Fruit fly (Drosophila melanogaster) whole organism, prepupa: Measurements from ENCODE around the gene Octbeta1R.
A peak's percentile ranks its signal among the peaks of the same experiment; 100 is the strongest.

ENCODE experiments used
- CG10669 ChIP-seq: fragments of 200-800 bp; sonication (Bioruptor generic); optimal IDR thresholded peaks from 3 replicates; lab custom pipeline; 2018; ENCODE audit warnings: missing biosample characterization, mild to moderate bottlenecking, missing genetic modification characterization, moderate library complexity
- CG11294 ChIP-seq: fragments of 200-800 bp; sonication (Bioruptor generic); IDR thresholded peaks from 2 replicates; pipeline ENCODE4 v1.3.6; 2022; ENCODE audit warnings: missing biosample characterization, missing genetic modification characterization
- CG11762 ChIP-seq: fragments of 200-800 bp; sonication (Bioruptor generic); optimal IDR thresholded peaks from 3 replicates; lab custom pipeline; 2016; ENCODE audit warnings: missing biosample characterization, missing genetic modification characterization; ENCODE audit not compliant: insufficient read depth
- CG15336 ChIP-seq: fragments of 200-800 bp; sonication (Bioruptor generic); IDR thresholded peaks from 2 replicates; pipeline ENCODE4 v1.3.6; 2022; ENCODE audit warnings: missing biosample characterization, missing genetic modification characterization
- CG1621 ChIP-seq: fragments of 200-800 bp; sonication (Bioruptor generic); optimal IDR thresholded peaks from 3 replicates; lab custom pipeline; 2018; ENCODE audit warnings: missing biosample characterization, mild to moderate bottlenecking, missing genetic modification characterization
- CG16779 ChIP-seq: fragments of 200-800 bp; sonication (Bioruptor generic); optimal IDR thresholded peaks from 3 replicates; lab custom pipeline; 2017; ENCODE audit warnings: missing biosample characterization, mild to moderate bottlenecking, missing genetic modification characterization
- CG3032 ChIP-seq: fragments of 200-800 bp; optimal IDR thresholded peaks from 2 replicates; lab custom pipeline; 2019; ENCODE audit warnings: missing biosample characterization, mild to moderate bottlenecking, missing genetic modification characterization, moderate library complexity
- CG31627 ChIP-seq: fragments of 200-800 bp; sonication (Bioruptor generic); optimal IDR thresholded peaks from 3 replicates; lab custom pipeline; 2016; ENCODE audit warnings: missing biosample characterization, missing genetic modification characterization
- CG32006 ChIP-seq: fragments of 200-800 bp; sonication (Bioruptor generic); optimal IDR thresholded peaks from 3 replicates; lab custom pipeline; 2017; ENCODE audit warnings: missing biosample characterization, mild to moderate bottlenecking, missing genetic modification characterization
- CG3919 ChIP-seq: fragments of 200-800 bp; sonication (Bioruptor generic); optimal IDR thresholded peaks from 3 replicates; lab custom pipeline; 2016; ENCODE audit warnings: missing biosample characterization, missing genetic modification characterization
- CG4318 ChIP-seq: fragments of 200-800 bp; sonication (Bioruptor generic); optimal IDR thresholded peaks from 3 replicates; lab custom pipeline; 2017; ENCODE audit warnings: missing biosample characterization, mild to moderate bottlenecking, missing genetic modification characterization
- CG6276 ChIP-seq: fragments of 200-800 bp; sonication (Bioruptor generic); optimal IDR thresholded peaks from 2 replicates; lab custom pipeline; 2017; ENCODE audit warnings: missing biosample characterization, mild to moderate bottlenecking, missing genetic modification characterization
- CG6808 ChIP-seq: fragments of 200-800 bp; sonication (Bioruptor generic); optimal IDR thresholded peaks from 3 replicates; lab custom pipeline; 2017; ENCODE audit warnings: missing biosample characterization, missing genetic modification characterization, mild to moderate bottlenecking, moderate library complexity, missing genetic modification reagents
- CG6854 ChIP-seq: fragments of 200-800 bp; sonication (Bioruptor generic); optimal IDR thresholded peaks from 2 replicates; lab custom pipeline; 2017; ENCODE audit warnings: missing biosample characterization, mild to moderate bottlenecking, missing genetic modification characterization
- CG7368 ChIP-seq: fragments of 200-800 bp; sonication (Bioruptor generic); optimal IDR thresholded peaks from 3 replicates; lab custom pipeline; 2016; ENCODE audit warnings: missing biosample characterization, missing genetic modification characterization
- CG8119 ChIP-seq: fragments of 200-800 bp; sonication (Bioruptor generic); IDR thresholded peaks from 3 replicates; pipeline ENCODE4 v1.3.6; 2022; ENCODE audit warnings: missing biosample characterization, missing genetic modification characterization
- CG8319 ChIP-seq: fragments of 200-800 bp; sonication (Bioruptor generic); optimal IDR thresholded peaks from 3 replicates; lab custom pipeline; 2016; ENCODE audit warnings: missing biosample characterization, missing genetic modification characterization
- Eip78C ChIP-seq: fragments of 200-800 bp; sonication (Bioruptor generic); peaks from one replicate; lab custom pipeline; 2016; ENCODE audit warnings: missing biosample characterization, missing genetic modification characterization
- Ets21C ChIP-seq: fragments of 200-800 bp; sonication (Bioruptor generic); optimal IDR thresholded peaks from 3 replicates; lab custom pipeline; 2016; ENCODE audit warnings: missing biosample characterization, missing genetic modification characterization
- Ets96B ChIP-seq: fragments of 200-800 bp; optimal IDR thresholded peaks from 2 replicates; lab custom pipeline; 2019; ENCODE audit warnings: missing biosample characterization, mild to moderate bottlenecking, missing genetic modification characterization, moderate library complexity
- Gug ChIP-seq: fragments of 200-800 bp; sonication (Bioruptor generic); IDR thresholded peaks from 2 replicates; pipeline ENCODE4 v1.3.6; 2022; ENCODE audit warnings: missing biosample characterization, missing genetic modification characterization
- Hr4 ChIP-seq: fragments of 200-800 bp; sonication (Bioruptor generic); optimal IDR thresholded peaks from 3 replicates; lab custom pipeline; 2016; ENCODE audit warnings: missing biosample characterization, missing genetic modification characterization
- Met ChIP-seq: fragments of 200-800 bp; sonication (Bioruptor generic); optimal IDR thresholded peaks from 3 replicates; lab custom pipeline; 2016; ENCODE audit warnings: missing biosample characterization, missing genetic modification characterization
- OdsH ChIP-seq: fragments of 200-800 bp; sonication (Bioruptor generic); optimal IDR thresholded peaks from 3 replicates; lab custom pipeline; 2016; ENCODE audit warnings: missing biosample characterization, missing genetic modification characterization
- Smox ChIP-seq: fragments of 200-800 bp; sonication (Bioruptor generic); optimal IDR thresholded peaks from 3 replicates; lab custom pipeline; 2016; ENCODE audit warnings: missing biosample characterization, missing genetic modification characterization
- Sox102F ChIP-seq: fragments of 200-800 bp; sonication (Bioruptor generic); optimal IDR thresholded peaks from 2 replicates; lab custom pipeline; 2016; ENCODE audit warnings: missing biosample characterization, mild to moderate bottlenecking, missing genetic modification characterization
- Sox14 ChIP-seq: fragments of 200-800 bp; sonication (Bioruptor generic); optimal IDR thresholded peaks from 3 replicates; lab custom pipeline; 2016; ENCODE audit warnings: missing biosample characterization, missing genetic modification characterization
- acj6 ChIP-seq: fragments of 200-800 bp; sonication (Bioruptor generic); optimal IDR thresholded peaks from 3 replicates; lab custom pipeline; 2016; ENCODE audit warnings: missing biosample characterization, missing genetic modification characterization
- dac ChIP-seq: fragments of 200-800 bp; sonication (Bioruptor generic); optimal IDR thresholded peaks from 2 replicates; lab custom pipeline; 2017; ENCODE audit warnings: missing biosample characterization, mild to moderate bottlenecking, missing genetic modification characterization
- dsx ChIP-seq: fragments of 200-800 bp; optimal IDR thresholded peaks from 3 replicates; lab custom pipeline; 2019; ENCODE audit warnings: missing biosample characterization, mild to moderate bottlenecking, missing genetic modification characterization, moderate library complexity; ENCODE audit not compliant: poor library complexity, severe bottlenecking
- fd59A ChIP-seq: fragments of 200-800 bp; sonication (Bioruptor generic); optimal IDR thresholded peaks from 2 replicates; lab custom pipeline; 2017; ENCODE audit warnings: missing biosample characterization, mild to moderate bottlenecking, missing genetic modification characterization, missing genetic modification reagents
- fd85E ChIP-seq: fragments of 200-800 bp; sonication (Bioruptor generic); optimal IDR thresholded peaks from 3 replicates; lab custom pipeline; 2016; ENCODE audit warnings: missing biosample characterization, missing genetic modification characterization
- fkh ChIP-seq: fragments of 200-800 bp; sonication (Bioruptor generic); optimal IDR thresholded peaks from 3 replicates; lab custom pipeline; 2017; ENCODE audit warnings: missing biosample characterization, mild to moderate bottlenecking, missing genetic modification characterization, moderate library complexity
- lz ChIP-seq: fragments of 200-800 bp; sonication (Bioruptor generic); optimal IDR thresholded peaks from 3 replicates; lab custom pipeline; 2016; ENCODE audit warnings: missing biosample characterization, missing genetic modification characterization
- net ChIP-seq: fragments of 200-800 bp; sonication (Bioruptor generic); optimal IDR thresholded peaks from 3 replicates; lab custom pipeline; 2016; ENCODE audit warnings: missing biosample characterization, missing genetic modification characterization
- salr ChIP-seq, 2 experiments: fragments of 200-800 bp; sonication (Bioruptor generic); optimal IDR thresholded peaks; 3 replicates each; lab custom pipeline; 2016 to 2018; ENCODE audit warnings: missing biosample characterization in 2 of 2, missing genetic modification characterization in 2 of 2, mild to moderate bottlenecking in 1 of 2
- spab ChIP-seq: fragments of 200-800 bp; sonication (Bioruptor generic); optimal IDR thresholded peaks from 2 replicates; lab custom pipeline; 2017; ENCODE audit warnings: missing biosample characterization, mild to moderate bottlenecking, missing genetic modification characterization, missing genetic modification reagents
- svp ChIP-seq: fragments of 200-800 bp; sonication (Bioruptor generic); peaks from one replicate; lab custom pipeline; 2016; ENCODE audit warnings: missing biosample characterization, missing genetic modification characterization
- topi ChIP-seq: fragments of 200-800 bp; sonication (Bioruptor generic); optimal IDR thresholded peaks from 3 replicates; lab custom pipeline; 2016; ENCODE audit warnings: missing biosample characterization, missing genetic modification characterization
- vri ChIP-seq: fragments of 200-800 bp; sonication (Bioruptor generic); optimal IDR thresholded peaks from 3 replicates; lab custom pipeline; 2016; ENCODE audit warnings: missing biosample characterization, mild to moderate bottlenecking, missing genetic modification characterization

The Octbeta1R gene

dm6 chr3R:22465138-22465537 is 31.9 kb upstream of the Octbeta1R start:
- TF ChIP-seq fkh = no peak
- TF ChIP-seq vri (GFP tag; lab: Kevin White, UChicago) = peak; percentile 32
- no peak for TF ChIP-seq OdsH
- no peak for TF ChIP-seq salr (GFP tag; optimal IDR thresholded peaks at IDR 0.05; lab: Kevin White, UChicago)
- no peak for TF ChIP-seq Sox14 (GFP tag; lab: Kevin White, UChicago)
- TF ChIP-seq net (GFP tag; lab: Kevin White, UChicago) = no peak
- no peak for TF ChIP-seq CG31627 (GFP tag; lab: Kevin White, UChicago)
- TF ChIP-seq Hr4 (GFP tag; lab: Kevin White, UChicago) = no peak
- no peak for TF ChIP-seq CG7368 (GFP tag; lab: Kevin White, UChicago)
- TF ChIP-seq svp (GFP tag; lab: Kevin White, UChicago) = peak; percentile 97
- TF ChIP-seq Gug (GFP tag; lab: Robert Waterston, UW) = no peak
- TF ChIP-seq CG32006 (GFP tag; lab: Kevin White, UChicago) = no peak
- no peak for TF ChIP-seq CG15336
- TF ChIP-seq CG8319 (GFP tag; lab: Kevin White, UChicago) = no peak
- TF ChIP-seq, all 60 proteins: peak for 2

DNA sequence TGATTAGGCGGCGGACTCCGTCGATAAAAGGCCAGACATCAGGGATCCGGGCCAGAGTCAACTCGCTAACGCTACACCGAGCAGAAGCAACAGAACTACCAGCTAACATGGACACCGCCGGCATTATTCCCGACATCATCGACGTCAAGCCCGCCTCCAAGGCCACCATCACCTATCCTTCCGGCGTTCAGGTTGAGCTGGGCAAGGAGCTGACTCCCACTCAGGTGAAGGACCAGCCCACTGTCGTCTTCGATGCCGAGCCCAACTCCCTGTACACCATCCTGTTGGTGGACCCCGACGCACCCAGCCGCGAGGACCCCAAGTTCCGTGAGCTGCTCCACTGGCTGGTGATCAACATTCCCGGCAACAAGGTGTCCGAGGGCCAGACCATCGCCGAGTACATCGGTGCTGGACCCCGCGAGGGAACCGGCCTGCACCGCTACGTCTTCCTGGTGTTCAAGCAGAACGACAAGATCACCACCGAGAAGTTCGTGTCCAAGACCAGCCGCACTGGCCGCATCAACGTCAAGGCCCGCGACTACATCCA is 31.0 kb upstream of the Octbeta1R start, which contains the start of gene Pebp1:
TSS of gene Pebp1 (plus strand) at position 51 of the 547 bp plus-strand sequence.
- TF ChIP-seq CG1621 (no peak), vri (GFP tag; lab: Kevin White, UChicago) (no peak), spab (GFP tag; lab: Kevin White, UChicago) (no peak), fd85E (no peak), acj6 (no peak), lz (GFP tag; lab: Kevin White, UChicago) (no peak), Smox (GFP tag; lab: Kevin White, UChicago) (no peak)

DNA sequence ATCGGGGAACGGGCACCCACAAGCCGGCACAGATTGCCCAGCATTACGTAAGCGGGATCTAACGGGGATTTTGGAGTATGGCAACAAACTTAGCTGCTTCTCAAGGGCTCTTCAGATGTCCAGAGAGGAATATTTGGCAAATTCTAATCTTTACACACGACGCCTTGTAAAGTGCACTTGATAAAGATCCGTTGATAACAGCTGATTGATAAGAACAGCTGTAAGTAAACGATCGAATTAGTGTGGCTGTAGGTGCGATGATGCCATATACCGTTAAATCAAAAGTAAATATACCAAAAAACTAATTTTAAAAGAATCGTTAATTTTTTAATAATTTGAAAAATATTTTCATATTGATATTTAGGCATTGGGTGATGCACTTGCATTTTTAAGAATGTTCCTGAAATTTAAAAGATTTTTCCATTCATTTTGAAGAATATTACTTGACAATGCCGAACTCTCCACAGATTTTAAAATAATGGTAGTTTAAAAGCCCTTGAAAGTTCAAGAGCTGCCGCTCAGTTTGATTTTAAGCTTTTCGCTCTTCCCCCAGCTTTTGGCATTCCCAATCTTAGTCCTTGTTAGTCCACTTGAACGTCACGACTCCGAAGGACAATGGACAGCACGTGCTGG is 29.0 kb upstream of the Octbeta1R start, which contains the start of the genes CG5377 and Nrx-1:
TSS of gene CG5377 (minus strand) at position 219 of the 633 bp plus-strand sequence.
TSS of gene Nrx-1 (plus strand) at position 574 of the 633 bp plus-strand sequence.
- TF ChIP-seq CG7368 (GFP tag; lab: Kevin White, UChicago) = no peak
- peak; percentile 67 for TF ChIP-seq svp (GFP tag; lab: Kevin White, UChicago)
- TF ChIP-seq fd59A (GFP tag; lab: Kevin White, UChicago) = no peak
- peak; percentile 43 for TF ChIP-seq vri (GFP tag; lab: Kevin White, UChicago)
- TF ChIP-seq fkh = no peak
- TF ChIP-seq CG16779 (tag; lab: Kevin White, UChicago) = no peak

DNA sequence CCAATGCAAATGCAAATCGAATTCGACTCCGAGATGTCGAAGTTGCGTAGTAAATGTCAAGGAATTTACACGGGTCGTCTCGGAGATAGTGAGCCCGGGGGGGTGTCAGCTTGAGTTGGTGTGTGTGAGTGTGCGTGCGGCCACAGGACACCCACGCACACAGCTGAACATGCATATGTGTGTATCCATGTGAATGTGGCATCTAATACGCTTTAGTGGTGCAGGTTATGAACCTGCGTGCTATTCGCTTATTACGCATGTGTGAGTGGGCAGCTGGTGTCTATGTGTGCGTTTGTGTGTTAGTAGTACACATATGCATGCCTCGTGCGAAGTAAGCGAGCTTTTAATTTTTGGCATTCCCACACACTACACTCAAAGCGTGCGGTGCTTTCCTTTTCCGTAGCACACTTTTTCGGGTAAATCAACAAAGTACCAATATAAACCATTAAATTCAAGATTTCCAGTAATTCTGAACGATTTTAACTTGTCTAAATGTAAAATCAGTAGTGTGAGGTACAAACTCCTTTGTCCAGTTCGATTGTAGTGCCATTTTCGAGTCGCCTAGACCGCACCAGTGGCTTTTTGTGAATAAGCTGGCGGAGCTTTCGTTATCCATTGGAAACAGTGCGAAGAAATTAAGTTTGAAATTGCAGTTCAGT is 28.1 kb upstream of the Octbeta1R start:
- TF ChIP-seq CG16779 (tag; lab: Kevin White, UChicago) (peak; percentile 49), CG31627 (GFP tag; lab: Kevin White, UChicago) (peak; percentile 69), dsx (GFP tag; lab: Kevin White, UChicago) (no peak), CG7368 (GFP tag; lab: Kevin White, UChicago) (peak; percentile 66), topi (GFP tag; lab: Kevin White, UChicago) (peak; percentile 65), CG6854 (GFP tag; lab: Kevin White, UChicago) (no peak), net (GFP tag; lab: Kevin White, UChicago) (peak; percentile 60), salr (GFP tag; optimal IDR thresholded peaks at IDR 0.05; lab: Kevin White, UChicago) (peak in 1 of 2 experiments; percentile 59), Sox102F (GFP tag; lab: Kevin White, UChicago) (peak; percentile 70), CG11762 (peak; percentile 31), Ets96B (peak; percentile 76), CG6808 (GFP tag; lab: Kevin White, UChicago) (peak; percentile 57), CG10669 (GFP tag; lab: Kevin White, UChicago) (no peak), fd59A (GFP tag; lab: Kevin White, UChicago) (no peak), Met (peak; percentile 69), CG4318 (GFP tag; lab: Kevin White, UChicago) (no peak), CG1621 (no peak), Ets21C (GFP tag; lab: Kevin White, UChicago) (peak; percentile 39), Sox14 (GFP tag; lab: Kevin White, UChicago) (peak; percentile 68), CG3919 (peak; percentile 67), CG6276 (GFP tag; lab: Kevin White, UChicago) (no peak), CG3032 (tag; lab: Kevin White, UChicago) (peak; percentile 73), lz (GFP tag; lab: Kevin White, UChicago) (peak; percentile 72), vri (GFP tag; lab: Kevin White, UChicago) (no peak), CG8119 (peak; percentile 79), CG11294 (peak; percentile 65), svp (GFP tag; lab: Kevin White, UChicago) (peak; percentile 85), Eip78C (GFP tag; lab: Kevin White, UChicago) (peak; percentile 86), Gug (GFP tag; lab: Robert Waterston, UW) (peak; percentile 60), dac (GFP tag; lab: Kevin White, UChicago) (peak; percentile 47)
